Worm (Caenorhabditis elegans): ENCODE results near the gene rpl-7A.

ce11 chrIV:4356879-4357278 is 33.5 kb downstream of the rpl-7A start, which contains the start of gene W03B1.9:
- TF ChIP-seq pha-4 (GFP tag; IDR thresholded peaks at IDR 0.05) (no peak), pha-4 (tag; optimal IDR thresholded peaks at IDR 0.05) (no peak), daf-19 (GFP tag; conservative IDR thresholded peaks at IDR 0.05) (no peak), nhr-237 (tag; optimal IDR thresholded peaks at IDR 0.05) (no peak), vab-7 (GFP tag; IDR thresholded peaks at IDR 0.05) (no peak), R02D3.7 (tag; optimal IDR thresholded peaks at IDR 0.05) (no peak), fkh-10 (GFP tag; optimal IDR thresholded peaks at IDR 0.05) (no peak), snpc-4 (tag; optimal IDR thresholded peaks at IDR 0.05) (no peak), F10B5.3 (tag; optimal IDR thresholded peaks at IDR 0.05) (no peak), ceh-82 (tag; optimal IDR thresholded peaks at IDR 0.05) (no peak), aly-2 (tag; optimal IDR thresholded peaks at IDR 0.05) (no peak), ctbp-1 (GFP tag; IDR thresholded peaks at IDR 0.05) (no peak), lsy-2 (tag; optimal IDR thresholded peaks at IDR 0.05) (no peak), ces-1 (GFP tag; optimal IDR thresholded peaks at IDR 0.05) (no peak), pqm-1 (tag; optimal IDR thresholded peaks at IDR 0.05) (no peak)
